Worm (Caenorhabditis elegans) whole organism, L4 larva: ENCODE measurements around the gene cyp-33C2.

Source experiments
- R02D3.7 ChIP-seq: fragments of 150-350 bp; sonication (generic microtip); optimal IDR thresholded peaks from 3 replicates; lab custom pipeline; 2014; ENCODE audit warnings: missing biosample characterization, missing genetic modification characterization
- ceh-32 ChIP-seq: sonication (generic microtip); optimal IDR thresholded peaks from 2 replicates; lab custom pipeline; 2016; ENCODE audit warnings: mild to moderate bottlenecking, missing genetic modification characterization, missing compliant biosample characterization; ENCODE audit not compliant: poor library complexity
- daf-12 ChIP-seq: fragments of 150-350 bp; optimal IDR thresholded peaks from 2 replicates; lab custom pipeline; 2014; ENCODE audit warnings: missing biosample characterization, missing genetic modification reagents, missing genetic modification characterization
- dve-1 ChIP-seq: sonication (generic microtip); optimal IDR thresholded peaks from 2 replicates; lab custom pipeline; 2017; ENCODE audit warnings: antibody characterized with exemption, mild to moderate bottlenecking, missing genetic modification characterization, missing compliant biosample characterization; ENCODE audit not compliant: insufficient read depth
- fkh-10 ChIP-seq: fragments of 150-350 bp; optimal IDR thresholded peaks from 2 replicates; lab custom pipeline; 2014; ENCODE audit warnings: missing biosample characterization, missing genetic modification reagents, missing genetic modification characterization
- fos-1 ChIP-seq: fragments of 150-350 bp; optimal IDR thresholded peaks from 2 replicates; lab custom pipeline; 2014; ENCODE audit warnings: missing biosample characterization, missing genetic modification characterization
- nhr-10 ChIP-seq: fragments of 150-350 bp; optimal IDR thresholded peaks from 2 replicates; lab custom pipeline; 2014; ENCODE audit warnings: missing biosample characterization, missing genetic modification characterization
- pqm-1 ChIP-seq: sonication (generic microtip); optimal IDR thresholded peaks from 2 replicates; lab custom pipeline; 2017; ENCODE audit warnings: missing biosample characterization, missing genetic modification characterization
- ztf-11 ChIP-seq: fragments of 150-350 bp; optimal IDR thresholded peaks from 2 replicates; lab custom pipeline; 2014; ENCODE audit warnings: missing biosample characterization, missing genetic modification characterization

DNA sequence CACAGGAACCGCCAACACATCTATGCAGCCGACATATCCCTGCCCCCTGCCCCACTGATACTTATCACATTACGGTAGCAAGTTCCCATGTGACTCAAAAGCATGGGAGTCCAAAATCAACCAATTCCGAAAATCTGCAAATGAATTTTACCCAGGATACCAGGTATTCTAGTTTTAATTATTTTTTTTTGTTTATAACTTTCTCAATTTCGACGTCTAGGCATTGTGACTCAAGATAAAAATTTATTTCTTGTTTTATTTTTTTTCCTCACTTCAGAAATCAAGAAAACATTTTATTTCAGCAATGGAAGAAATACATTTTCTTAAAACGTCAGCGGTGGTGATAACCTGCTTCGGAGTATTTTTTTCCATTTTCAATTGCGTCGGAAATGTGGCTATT is 31.8 kb upstream of the cyp-33C2 start, which contains the start of gene srbc-24:
- no peak for TF ChIP-seq ceh-32 (tag; lab: Kevin White, UChicago)
- TF ChIP-seq pqm-1, result no peak
- no peak for TF ChIP-seq nhr-10 (tag; lab: Kevin White, UChicago)
- no peak for TF ChIP-seq daf-12 (tag; lab: Kevin White, UChicago)
- no peak for TF ChIP-seq ztf-11
- no peak for TF ChIP-seq R02D3.7 (tag; lab: Kevin White, UChicago)
- no peak for TF ChIP-seq fkh-10
- no peak for TF ChIP-seq dve-1
- TF ChIP-seq fos-1, result no peak
